Fruit fly (Drosophila melanogaster) whole organism, embryonic: ENCODE measurements around the gene ens.

Source experiments
- Aef1 ChIP-seq: fragments of 200-800 bp; sonication (Bioruptor generic); IDR thresholded peaks from 3 replicates; pipeline ENCODE4 v1.3.6; 2022; ENCODE audit warnings: missing biosample characterization, missing genetic modification characterization
- Asciz ChIP-seq: fragments of 200-800 bp; sonication (Bioruptor generic); optimal IDR thresholded peaks from 2 replicates; lab custom pipeline; 2017; ENCODE audit warnings: missing biosample characterization, mild to moderate bottlenecking, missing genetic modification characterization, missing genetic modification reagents
- Atf-2 ChIP-seq: fragments of 200-800 bp; sonication (Bioruptor generic); optimal IDR thresholded peaks from 2 replicates; lab custom pipeline; 2016; ENCODE audit warnings: missing biosample characterization, missing genetic modification characterization
- B-H2 ChIP-seq: fragments of 200-800 bp; sonication (Bioruptor generic); optimal IDR thresholded peaks from 2 replicates; lab custom pipeline; 2018; ENCODE audit warnings: missing biosample characterization, mild to moderate bottlenecking, missing genetic modification characterization
- Bgb ChIP-seq: fragments of 200-800 bp; sonication (Bioruptor generic); IDR thresholded peaks from 2 replicates; pipeline ENCODE4 v1.3.6; 2022; ENCODE audit warnings: missing biosample characterization, missing genetic modification characterization; ENCODE audit not compliant: partially characterized antibody
- CG10321 ChIP-seq: fragments of 200-800 bp; sonication (Bioruptor generic); IDR thresholded peaks from 2 replicates; pipeline ENCODE4 v1.3.6; 2022; ENCODE audit warnings: missing biosample characterization, missing genetic modification characterization
- CG10654 ChIP-seq: fragments of 200-800 bp; sonication (Bioruptor generic); optimal IDR thresholded peaks from 2 replicates; lab custom pipeline; 2016; ENCODE audit warnings: missing biosample characterization, missing genetic modification characterization
- CG10959 ChIP-seq: fragments of 200-800 bp; sonication (Bioruptor generic); IDR thresholded peaks from 2 replicates; pipeline ENCODE4 v1.3.6; 2022; ENCODE audit warnings: missing biosample characterization, missing genetic modification characterization
- CG11504 ChIP-seq: fragments of 200-800 bp; sonication (Bioruptor generic); optimal IDR thresholded peaks from 3 replicates; lab custom pipeline; 2019; ENCODE audit warnings: missing biosample characterization, mild to moderate bottlenecking, missing genetic modification characterization, moderate library complexity
- CG15073 ChIP-seq: fragments of 200-800 bp; sonication (Bioruptor generic); optimal IDR thresholded peaks from 2 replicates; lab custom pipeline; 2016; ENCODE audit warnings: missing biosample characterization, missing genetic modification characterization
- CG1529 ChIP-seq: fragments of 200-800 bp; sonication (Bioruptor generic); optimal IDR thresholded peaks from 3 replicates; lab custom pipeline; 2018; ENCODE audit warnings: missing biosample characterization, missing genetic modification characterization
- CG17568 ChIP-seq: fragments of 200-800 bp; sonication (Bioruptor generic); optimal IDR thresholded peaks from 2 replicates; lab custom pipeline; 2018; ENCODE audit warnings: missing biosample characterization, mild to moderate bottlenecking, missing genetic modification characterization, moderate library complexity
- CG30431 ChIP-seq: fragments of 200-800 bp; sonication (Bioruptor generic); optimal IDR thresholded peaks from 2 replicates; lab custom pipeline; 2017; ENCODE audit warnings: missing biosample characterization, missing genetic modification characterization
- CG3163 ChIP-seq: fragments of 200-800 bp; sonication (Bioruptor generic); optimal IDR thresholded peaks from 3 replicates; lab custom pipeline; 2016; ENCODE audit warnings: missing biosample characterization, missing genetic modification characterization
- CG3838 ChIP-seq: fragments of 200-800 bp; sonication (Bioruptor generic); optimal IDR thresholded peaks from 3 replicates; lab custom pipeline; 2016; ENCODE audit warnings: missing biosample characterization, missing genetic modification characterization
- CG5953 ChIP-seq: fragments of 200-800 bp; sonication (Bioruptor generic); IDR thresholded peaks from 2 replicates; pipeline ENCODE4 v1.3.6; 2022; ENCODE audit warnings: missing biosample characterization, missing genetic modification characterization
- CG9437 ChIP-seq: fragments of 200-800 bp; sonication (Bioruptor generic); optimal IDR thresholded peaks from 2 replicates; lab custom pipeline; 2018; ENCODE audit warnings: missing biosample characterization, mild to moderate bottlenecking, missing genetic modification characterization
- CG9817 ChIP-seq: fragments of 200-800 bp; sonication (Bioruptor generic); optimal IDR thresholded peaks from 2 replicates; lab custom pipeline; 2018; ENCODE audit warnings: missing biosample characterization, mild to moderate bottlenecking, missing genetic modification characterization, moderate library complexity
- CG9876 ChIP-seq: fragments of 200-800 bp; sonication (Bioruptor generic); optimal IDR thresholded peaks from 2 replicates; lab custom pipeline; 2016; ENCODE audit warnings: missing biosample characterization, missing genetic modification characterization
- CG9932 ChIP-seq: fragments of 200-800 bp; sonication (Bioruptor generic); IDR thresholded peaks from 2 replicates; pipeline ENCODE4 v1.3.6; 2022; ENCODE audit warnings: missing biosample characterization, missing genetic modification characterization
- Chrac-16 ChIP-seq: fragments of 200-800 bp; sonication (Bioruptor generic); optimal IDR thresholded peaks from 3 replicates; lab custom pipeline; 2016; ENCODE audit warnings: missing biosample characterization, missing genetic modification characterization
- Deaf1 ChIP-seq: fragments of 200-800 bp; optimal IDR thresholded peaks from 3 replicates; lab custom pipeline; 2019; ENCODE audit warnings: missing biosample characterization, mild to moderate bottlenecking, missing genetic modification characterization, moderate library complexity
- HLH3B ChIP-seq: fragments of 200-800 bp; sonication (Bioruptor generic); IDR thresholded peaks from 2 replicates; pipeline ENCODE4 v1.3.6; 2022; ENCODE audit warnings: missing biosample characterization, missing genetic modification characterization
- HmgD ChIP-seq: fragments of 200-800 bp; sonication (Bioruptor generic); optimal IDR thresholded peaks from 3 replicates; lab custom pipeline; 2016; ENCODE audit warnings: missing biosample characterization, missing genetic modification characterization
- Lim3 ChIP-seq: fragments of 200-800 bp; sonication (Bioruptor generic); IDR thresholded peaks from 2 replicates; pipeline ENCODE4 v1.3.6; 2022; ENCODE audit warnings: missing biosample characterization, missing genetic modification characterization
- NC2α ChIP-seq: fragments of 200-800 bp; sonication (Bioruptor generic); optimal IDR thresholded peaks from 2 replicates; lab custom pipeline; 2016; ENCODE audit warnings: missing biosample characterization, missing genetic modification characterization
- Opbp ChIP-seq: fragments of 200-800 bp; sonication (Bioruptor generic); IDR thresholded peaks from 3 replicates; pipeline ENCODE4 v1.3.6; 2022; ENCODE audit warnings: missing biosample characterization, missing genetic modification characterization; ENCODE audit not compliant: partially characterized antibody
- Ravus ChIP-seq: fragments of 200-800 bp; sonication (Bioruptor generic); IDR thresholded peaks from 2 replicates; pipeline ENCODE4 v1.3.6; 2022; ENCODE audit warnings: missing biosample characterization, missing genetic modification characterization
- Tbp ChIP-seq: fragments of >200 bp; optimal IDR thresholded peaks from 2 replicates; lab custom pipeline; 2018; ENCODE audit warnings: missing biosample characterization, missing genetic modification characterization
- Vsx1 ChIP-seq: fragments of 200-800 bp; sonication (Bioruptor generic); optimal IDR thresholded peaks from 2 replicates; lab custom pipeline; 2017; ENCODE audit warnings: missing biosample characterization, mild to moderate bottlenecking, missing genetic modification characterization, missing genetic modification reagents
- Xbp1 ChIP-seq: fragments of 200-800 bp; sonication (Bioruptor generic); optimal IDR thresholded peaks from 3 replicates; lab custom pipeline; 2016; ENCODE audit warnings: missing biosample characterization, mild to moderate bottlenecking, missing genetic modification characterization
- ac ChIP-seq: fragments of 200-800 bp; sonication (Bioruptor generic); optimal IDR thresholded peaks from 3 replicates; lab custom pipeline; 2017; ENCODE audit warnings: missing biosample characterization, mild to moderate bottlenecking, missing genetic modification characterization
- az2 ChIP-seq: fragments of 200-800 bp; sonication (Bioruptor generic); optimal IDR thresholded peaks from 3 replicates; lab custom pipeline; 2016; ENCODE audit warnings: missing biosample characterization, missing genetic modification characterization
- br ChIP-seq: fragments of >200 bp; optimal IDR thresholded peaks from 2 replicates; lab custom pipeline; 2017
- ci ChIP-seq: fragments of 200-800 bp; sonication (Bioruptor generic); IDR thresholded peaks from 3 replicates; pipeline ENCODE4 v1.3.6; 2022; ENCODE audit warnings: missing biosample characterization, missing genetic modification characterization
- corto ChIP-seq: fragments of 200-800 bp; sonication (Bioruptor generic); optimal IDR thresholded peaks from 2 replicates; lab custom pipeline; 2016; ENCODE audit warnings: missing biosample characterization, mild to moderate bottlenecking, missing genetic modification characterization, moderate library complexity
- croc ChIP-seq: fragments of 200-800 bp; sonication (Bioruptor generic); conservative IDR thresholded peaks from 3 replicates; pipeline ENCODE4 v1.3.6; 2022; ENCODE audit warnings: missing biosample characterization, missing genetic modification characterization
- crol ChIP-seq: fragments of 200-800 bp; sonication (Bioruptor generic); IDR thresholded peaks from 2 replicates; pipeline ENCODE4 v1.3.6; 2022; ENCODE audit warnings: missing biosample characterization, missing genetic modification characterization
- dati ChIP-seq: fragments of 200-800 bp; sonication (Bioruptor generic); IDR thresholded peaks from 2 replicates; pipeline ENCODE4 v1.3.6; 2022; ENCODE audit warnings: missing biosample characterization, missing genetic modification characterization
- ems ChIP-seq: fragments of 200-800 bp; sonication (Bioruptor generic); optimal IDR thresholded peaks from 3 replicates; lab custom pipeline; 2016; ENCODE audit warnings: missing biosample characterization, missing genetic modification characterization
- eve ChIP-seq, 2 experiments: fragments of >200 bp; optimal IDR thresholded peaks; 2 replicates each; lab custom pipeline; 2017; ENCODE audit warnings: missing biosample characterization in 2 of 2, missing genetic modification characterization in 2 of 2
- fd96Cb ChIP-seq: fragments of 200-800 bp; sonication (Bioruptor generic); optimal IDR thresholded peaks from 2 replicates; lab custom pipeline; 2018; ENCODE audit warnings: missing biosample characterization, mild to moderate bottlenecking, missing genetic modification characterization, moderate library complexity
- fru ChIP-seq: fragments of >200 bp; optimal IDR thresholded peaks from 2 replicates; lab custom pipeline; 2017
- gsb-n ChIP-seq: fragments of 200-800 bp; sonication (Bioruptor generic); optimal IDR thresholded peaks from 3 replicates; lab custom pipeline; 2018; ENCODE audit warnings: missing biosample characterization, mild to moderate bottlenecking, missing genetic modification characterization
- jigr1 ChIP-seq: fragments of 200-800 bp; sonication (Bioruptor generic); IDR thresholded peaks from 3 replicates; pipeline ENCODE4 v1.3.6; 2022; ENCODE audit warnings: missing biosample characterization, missing genetic modification characterization
- klu ChIP-seq: fragments of 200-800 bp; sonication (Bioruptor generic); IDR thresholded peaks from 2 replicates; pipeline ENCODE4 v1.3.6; 2022; ENCODE audit warnings: missing biosample characterization, missing genetic modification characterization
- pho ChIP-seq: fragments of 200-800 bp; sonication (Bioruptor generic); optimal IDR thresholded peaks from 2 replicates; lab custom pipeline; 2016; ENCODE audit warnings: missing biosample characterization, missing genetic modification characterization
- sc ChIP-seq, 3 experiments: fragments of >200 bp in 2 of 3; fragments of 200-800 bp in 1 of 3; sonication (Bioruptor generic) in 1 of 3; optimal IDR thresholded peaks; 2 replicates in 2 of 3; 3 replicates in 1 of 3; lab custom pipeline; 2017; ENCODE audit warnings: mild to moderate bottlenecking in 1 of 3, missing biosample characterization in 1 of 3, missing genetic modification characterization in 1 of 3, missing genetic modification reagents in 1 of 3
- sd ChIP-seq: fragments of 200-800 bp; sonication (Bioruptor generic); optimal IDR thresholded peaks from 3 replicates; lab custom pipeline; 2018; ENCODE audit warnings: missing biosample characterization, mild to moderate bottlenecking, missing genetic modification characterization, moderate library complexity
- seq ChIP-seq: fragments of 200-800 bp; sonication (Bioruptor generic); IDR thresholded peaks from 2 replicates; pipeline ENCODE4 v1.3.6; 2022; ENCODE audit warnings: missing biosample characterization, missing genetic modification characterization
- sna ChIP-seq: fragments of 200-800 bp; sonication (Bioruptor generic); IDR thresholded peaks from 2 replicates; pipeline ENCODE4 v1.3.6; 2022; ENCODE audit warnings: missing biosample characterization, missing genetic modification characterization; ENCODE audit not compliant: partially characterized antibody

ens gene

DNA sequence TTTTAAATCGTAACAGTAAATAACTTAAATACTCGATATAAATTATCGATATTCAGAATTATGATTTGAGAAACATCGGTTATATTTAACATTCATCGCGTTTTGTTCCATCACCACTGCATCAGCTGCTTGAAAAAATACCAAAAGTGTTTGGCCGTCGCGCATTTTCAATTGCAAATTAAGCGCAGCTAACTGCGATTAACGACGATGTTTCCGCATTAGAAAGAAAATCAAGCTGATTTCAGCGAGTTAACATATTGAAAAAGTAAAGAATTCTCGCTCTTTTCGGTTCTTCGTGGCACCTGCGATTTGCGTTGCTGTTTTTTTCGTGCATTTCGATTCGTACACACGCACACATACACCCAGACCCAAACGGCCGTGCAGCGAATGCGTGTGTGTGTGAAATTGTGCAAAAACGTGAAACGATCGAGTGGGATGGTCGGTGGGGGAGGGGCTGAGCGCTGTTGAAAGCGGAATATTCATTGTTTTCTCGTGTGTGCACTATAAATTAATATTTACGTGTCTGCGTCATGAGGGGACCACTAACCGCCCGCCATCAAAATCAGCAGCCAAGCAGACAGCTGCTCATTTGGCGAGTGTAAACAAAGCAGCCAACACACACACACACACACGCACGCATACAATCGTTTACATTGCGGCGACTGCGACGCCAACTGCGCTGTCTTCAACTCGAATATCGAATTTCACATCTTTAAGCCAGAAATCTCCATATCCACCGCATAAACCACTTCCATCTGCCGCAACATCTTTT, 26.1 kb downstream of the ens start, which contains the start of gene Ack (continued):
- no peak for TF ChIP-seq CG5953 (GFP tag; lab: Robert Waterston, UW)
- no peak for TF ChIP-seq NC2α (GFP tag; lab: Kevin White, UChicago)
- no peak for TF ChIP-seq eve (GFP tag; optimal IDR thresholded peaks at IDR 0.05; lab: Kevin White, UChicago)
- TF ChIP-seq CG11504 (tag; lab: Kevin White, UChicago) = no peak
- no peak for TF ChIP-seq az2 (GFP tag; lab: Kevin White, UChicago)
- TF ChIP-seq Chrac-16 (GFP tag; lab: Kevin White, UChicago) = no peak
- no peak for TF ChIP-seq Ravus
- no peak for TF ChIP-seq CG10321 (GFP tag; lab: Robert Waterston, UW)
- no peak for TF ChIP-seq CG10959 (GFP tag; lab: Robert Waterston, UW)
- TF ChIP-seq Deaf1 (tag; lab: Kevin White, UChicago) = peak; percentile 38
- TF ChIP-seq gsb-n (tag; lab: Kevin White, UChicago) = no peak
- no peak for TF ChIP-seq CG1529 (GFP tag; lab: Kevin White, UChicago)
- no peak for TF ChIP-seq sc (optimal IDR thresholded peaks at IDR 0.05; lab: Kevin White, UChicago)
- TF ChIP-seq sc (GFP tag; optimal IDR thresholded peaks at IDR 0.05; lab: Kevin White, UChicago) = no peak
- TF ChIP-seq ci (GFP tag; lab: Robert Waterston, UW) = 0 out of 3 replicates have a peak, but pooled peaks have one; percentile 23
- peak; percentile 87 for TF ChIP-seq Bgb (GFP tag; lab: Robert Waterston, UW)
- TF ChIP-seq klu = no peak
- no peak for TF ChIP-seq corto (GFP tag; lab: Kevin White, UChicago)
- TF ChIP-seq CG9876 = no peak
- TF ChIP-seq CG9817 (tag; lab: Kevin White, UChicago) = no peak
- TF ChIP-seq Asciz (GFP tag; lab: Kevin White, UChicago) = no peak
- no peak for TF ChIP-seq croc (GFP tag; lab: Robert Waterston, UW)
- no peak for TF ChIP-seq CG3163 (GFP tag; lab: Kevin White, UChicago)
- TF ChIP-seq fd96Cb (tag; lab: Kevin White, UChicago) = no peak
- no peak for TF ChIP-seq ac
- no peak for TF ChIP-seq pho
- peak; percentile 24 for TF ChIP-seq sd
- no peak for TF ChIP-seq CG30431 (GFP tag; lab: Kevin White, UChicago)
- TF ChIP-seq Xbp1 (GFP tag; lab: Kevin White, UChicago) = no peak
- TF ChIP-seq CG17568 (GFP tag; lab: Kevin White, UChicago) = no peak
- TF ChIP-seq B-H2 = no peak
- TF ChIP-seq fru = no peak
- peak; percentile 82 for TF ChIP-seq Opbp (GFP tag; lab: Robert Waterston, UW)
- no peak for TF ChIP-seq Aef1 (GFP tag; lab: Robert Waterston, UW)
- no peak for TF ChIP-seq Lim3
- no peak for TF ChIP-seq ems (GFP tag; lab: Kevin White, UChicago)
- no peak for TF ChIP-seq CG3838 (GFP tag; lab: Kevin White, UChicago)
- peak; percentile 23; the same call in 1 of the 2 replicates for TF ChIP-seq CG9932 (GFP tag; lab: Robert Waterston, UW)
- TF ChIP-seq jigr1 (GFP tag; lab: Robert Waterston, UW) = no peak
- TF ChIP-seq Vsx1 = no peak
- TF ChIP-seq CG10654 = no peak
- peak; percentile 64 for TF ChIP-seq sna (GFP tag; lab: Robert Waterston, UW)
- TF ChIP-seq HmgD = no peak
- no peak for TF ChIP-seq dati
- TF ChIP-seq HLH3B = no peak; the same call in 1 of the 2 replicates
- TF ChIP-seq Tbp = no peak
- TF ChIP-seq br = no peak
- no peak for TF ChIP-seq Atf-2 (GFP tag; lab: Kevin White, UChicago)
- TF ChIP-seq CG9437 (GFP tag; lab: Kevin White, UChicago) = no peak
- no peak for TF ChIP-seq CG15073 (GFP tag; lab: Kevin White, UChicago)
- TF ChIP-seq seq (GFP tag; lab: Robert Waterston, UW) = no peak
- 0 out of 2 replicates have a peak, but pooled peaks have one; percentile 49 for TF ChIP-seq crol (GFP tag; lab: Robert Waterston, UW)
